Worm (Caenorhabditis elegans) whole organism, L2 larva: ENCODE data around the gene nas-25.
A peak's percentile ranks its signal among the peaks of the same experiment; 100 is the strongest.

Source experiments
- C34F6.9 ChIP-seq: fragments of 150-350 bp; optimal IDR thresholded peaks from 2 replicates; lab custom pipeline; 2014; ENCODE audit warnings: missing biosample characterization, missing genetic modification characterization
- F13H6.1 ChIP-seq: sonication (generic microtip); optimal IDR thresholded peaks from 2 replicates; lab custom pipeline; 2016; ENCODE audit warnings: missing genetic modification characterization, missing compliant biosample characterization
- R02D3.7 ChIP-seq: fragments of 150-350 bp; optimal IDR thresholded peaks from 2 replicates; lab custom pipeline; 2014; ENCODE audit warnings: missing biosample characterization, missing genetic modification characterization
- Y55F3AM.14 ChIP-seq: fragments of 200-800 bp; sonication (Bioruptor generic); optimal IDR thresholded peaks from 2 replicates; lab custom pipeline; 2018; ENCODE audit warnings: mild to moderate bottlenecking, missing genetic modification characterization, missing compliant biosample characterization
- ZK546.5 ChIP-seq: sonication (generic microtip); optimal IDR thresholded peaks from 2 replicates; lab custom pipeline; 2017; ENCODE audit warnings: missing biosample characterization, missing genetic modification characterization
- alr-1 ChIP-seq: fragments of 150-350 bp; optimal IDR thresholded peaks from 2 replicates; lab custom pipeline; 2014; ENCODE audit warnings: missing biosample characterization, missing genetic modification characterization
- aly-2 ChIP-seq: fragments of 150-350 bp; optimal IDR thresholded peaks from 2 replicates; lab custom pipeline; 2014; ENCODE audit warnings: missing biosample characterization, missing genetic modification characterization
- ama-1 ChIP-seq: fragments of 150-350 bp; optimal IDR thresholded peaks from 2 replicates; lab custom pipeline; 2018; ENCODE audit warnings: inconsistent platforms
- blmp-1 ChIP-seq: sonication (generic microtip); optimal IDR thresholded peaks from 2 replicates; lab custom pipeline; 2017; ENCODE audit warnings: missing genetic modification characterization, mild to moderate bottlenecking, missing compliant biosample characterization, antibody characterized with exemption, moderate library complexity; ENCODE audit not compliant: insufficient read depth
- ceh-16 ChIP-seq: fragments of 150-350 bp; optimal IDR thresholded peaks from 2 replicates; lab custom pipeline; 2014; ENCODE audit warnings: missing biosample characterization, missing genetic modification characterization
- ceh-82 ChIP-seq: fragments of 150-350 bp; optimal IDR thresholded peaks from 2 replicates; lab custom pipeline; 2014; ENCODE audit warnings: missing biosample characterization, missing genetic modification characterization
- crh-2 ChIP-seq: sonication (generic microtip); optimal IDR thresholded peaks from 2 replicates; lab custom pipeline; 2017; ENCODE audit warnings: missing biosample characterization, missing genetic modification characterization
- egl-27 ChIP-seq: sonication (generic microtip); optimal IDR thresholded peaks from 3 replicates; lab custom pipeline; 2017; ENCODE audit warnings: missing biosample characterization, missing genetic modification reagents, missing genetic modification characterization
- elt-1 ChIP-seq: fragments of 150-350 bp; optimal IDR thresholded peaks from 2 replicates; lab custom pipeline; 2014; ENCODE audit warnings: missing biosample characterization, missing genetic modification characterization
- elt-3 ChIP-seq: sonication (generic microtip); optimal IDR thresholded peaks from 2 replicates; lab custom pipeline; 2017; ENCODE audit warnings: missing biosample characterization, missing genetic modification characterization
- fos-1 ChIP-seq: fragments of 150-350 bp; optimal IDR thresholded peaks from 2 replicates; lab custom pipeline; 2014; ENCODE audit warnings: missing biosample characterization, missing genetic modification characterization
- gmeb-1 ChIP-seq: fragments of 150-350 bp; optimal IDR thresholded peaks from 2 replicates; lab custom pipeline; 2014; ENCODE audit warnings: missing biosample characterization, missing genetic modification characterization
- lin-11 ChIP-seq: fragments of 150-350 bp; sonication (generic microtip); optimal IDR thresholded peaks from 2 replicates; lab custom pipeline; 2014; ENCODE audit warnings: missing biosample characterization, missing genetic modification characterization, inconsistent platforms, mixed read lengths
- lin-13 ChIP-seq: fragments of 150-350 bp; optimal IDR thresholded peaks from 2 replicates; lab custom pipeline; 2014; ENCODE audit warnings: missing biosample characterization, missing genetic modification reagents, missing genetic modification characterization
- lin-39 ChIP-seq: fragments of 150-350 bp; optimal IDR thresholded peaks from 2 replicates; lab custom pipeline; 2014; ENCODE audit warnings: missing biosample characterization, missing genetic modification reagents, missing genetic modification characterization
- lsy-2 ChIP-seq, 2 experiments: fragments of 150-350 bp in 1 of 2; sonication (generic microtip) in 1 of 2; optimal IDR thresholded peaks; 2 replicates each; lab custom pipeline; 2014 to 2017; ENCODE audit warnings: missing biosample characterization in 2 of 2, missing genetic modification characterization in 2 of 2
- mab-5 ChIP-seq: fragments of 150-350 bp; optimal IDR thresholded peaks from 2 replicates; lab custom pipeline; 2014; ENCODE audit warnings: missing biosample characterization, missing genetic modification characterization
- mbf-1 ChIP-seq: sonication (generic microtip); optimal IDR thresholded peaks from 2 replicates; lab custom pipeline; 2017; ENCODE audit warnings: missing biosample characterization, missing genetic modification characterization
- mdl-1 ChIP-seq, 2 experiments: fragments of 150-350 bp in 1 of 2; sonication (generic microtip) in 1 of 2; optimal IDR thresholded peaks; 2 replicates each; lab custom pipeline; 2017; ENCODE audit warnings: missing biosample characterization in 2 of 2, missing genetic modification characterization in 2 of 2
- nhr-10 ChIP-seq: sonication (generic microtip); optimal IDR thresholded peaks from 2 replicates; lab custom pipeline; 2017; ENCODE audit warnings: missing biosample characterization, missing genetic modification characterization
- nhr-11 ChIP-seq: fragments of 150-350 bp; optimal IDR thresholded peaks from 2 replicates; lab custom pipeline; 2014; ENCODE audit warnings: missing biosample characterization, missing genetic modification characterization
- nhr-12 ChIP-seq: fragments of 150-350 bp; optimal IDR thresholded peaks from 2 replicates; lab custom pipeline; 2014; ENCODE audit warnings: missing biosample characterization, missing genetic modification characterization
- nhr-129 ChIP-seq: fragments of 150-350 bp; optimal IDR thresholded peaks from 2 replicates; lab custom pipeline; 2014; ENCODE audit warnings: missing biosample characterization, missing genetic modification characterization
- nhr-21 ChIP-seq: fragments of 150-350 bp; optimal IDR thresholded peaks from 2 replicates; lab custom pipeline; 2014; ENCODE audit warnings: missing biosample characterization, missing genetic modification characterization
- nhr-23 ChIP-seq: fragments of 150-350 bp; optimal IDR thresholded peaks from 2 replicates; lab custom pipeline; 2014; ENCODE audit warnings: missing biosample characterization, missing genetic modification reagents, missing genetic modification characterization
- nhr-237 ChIP-seq: fragments of 150-350 bp; optimal IDR thresholded peaks from 2 replicates; lab custom pipeline; 2014; ENCODE audit warnings: missing biosample characterization, missing genetic modification characterization
- nhr-25 ChIP-seq: fragments of 150-350 bp; sonication (generic microtip); optimal IDR thresholded peaks from 3 replicates; lab custom pipeline; 2014; ENCODE audit warnings: missing biosample characterization, missing genetic modification characterization
- nhr-6 ChIP-seq: fragments of 150-350 bp; optimal IDR thresholded peaks from 2 replicates; lab custom pipeline; 2014; ENCODE audit warnings: missing biosample characterization, missing genetic modification characterization
- nhr-77 ChIP-seq: fragments of 150-350 bp; optimal IDR thresholded peaks from 2 replicates; lab custom pipeline; 2014; ENCODE audit warnings: missing biosample characterization, missing genetic modification characterization
- sem-4 ChIP-seq: fragments of 150-350 bp; optimal IDR thresholded peaks from 2 replicates; lab custom pipeline; 2014; ENCODE audit warnings: missing biosample characterization, missing genetic modification reagents, missing genetic modification characterization
- skn-1 ChIP-seq: sonication (generic microtip); optimal IDR thresholded peaks from 2 replicates; lab custom pipeline; 2017; ENCODE audit warnings: missing biosample characterization, missing genetic modification characterization
- sma-3 ChIP-seq: sonication (generic microtip); optimal IDR thresholded peaks from 2 replicates; lab custom pipeline; 2016; ENCODE audit warnings: missing genetic modification reagents, missing genetic modification characterization, missing compliant biosample characterization
- sma-9 ChIP-seq, 2 experiments: fragments of 150-350 bp in 1 of 2; sonication (generic microtip) in 1 of 2; optimal IDR thresholded peaks; 2 replicates each; lab custom pipeline; 2014 to 2016; ENCODE audit warnings: missing genetic modification characterization in 2 of 2, mild to moderate bottlenecking in 1 of 2, missing biosample characterization in 1 of 2, missing compliant biosample characterization in 1 of 2, missing genetic modification reagents in 1 of 2, moderate library complexity in 1 of 2
- snpc-4 ChIP-seq: fragments of 150-350 bp; optimal IDR thresholded peaks from 2 replicates; lab custom pipeline; 2014; ENCODE audit warnings: missing biosample characterization, missing genetic modification characterization
- unc-39 ChIP-seq: fragments of 150-350 bp; optimal IDR thresholded peaks from 2 replicates; lab custom pipeline; 2014; ENCODE audit warnings: missing biosample characterization, missing genetic modification characterization
- unc-55 ChIP-seq: fragments of 150-350 bp; sonication (generic microtip); optimal IDR thresholded peaks from 3 replicates; lab custom pipeline; 2014; ENCODE audit warnings: missing biosample characterization, missing genetic modification reagents, missing genetic modification characterization
- unc-62 ChIP-seq: fragments of 150-350 bp; optimal IDR thresholded peaks from 2 replicates; lab custom pipeline; 2014; ENCODE audit warnings: missing biosample characterization, missing genetic modification reagents, missing genetic modification characterization
- ztf-1 ChIP-seq: fragments of 200-800 bp; sonication (Bioruptor generic); conservative IDR thresholded peaks from 2 replicates; pipeline ENCODE4 v1.3.6; 2022; ENCODE audit warnings: missing genetic modification characterization, missing compliant biosample characterization
- ztf-4 ChIP-seq: fragments of 150-350 bp; optimal IDR thresholded peaks from 2 replicates; lab custom pipeline; 2014; ENCODE audit warnings: missing biosample characterization, missing genetic modification characterization

nas-25 gene

DNA sequence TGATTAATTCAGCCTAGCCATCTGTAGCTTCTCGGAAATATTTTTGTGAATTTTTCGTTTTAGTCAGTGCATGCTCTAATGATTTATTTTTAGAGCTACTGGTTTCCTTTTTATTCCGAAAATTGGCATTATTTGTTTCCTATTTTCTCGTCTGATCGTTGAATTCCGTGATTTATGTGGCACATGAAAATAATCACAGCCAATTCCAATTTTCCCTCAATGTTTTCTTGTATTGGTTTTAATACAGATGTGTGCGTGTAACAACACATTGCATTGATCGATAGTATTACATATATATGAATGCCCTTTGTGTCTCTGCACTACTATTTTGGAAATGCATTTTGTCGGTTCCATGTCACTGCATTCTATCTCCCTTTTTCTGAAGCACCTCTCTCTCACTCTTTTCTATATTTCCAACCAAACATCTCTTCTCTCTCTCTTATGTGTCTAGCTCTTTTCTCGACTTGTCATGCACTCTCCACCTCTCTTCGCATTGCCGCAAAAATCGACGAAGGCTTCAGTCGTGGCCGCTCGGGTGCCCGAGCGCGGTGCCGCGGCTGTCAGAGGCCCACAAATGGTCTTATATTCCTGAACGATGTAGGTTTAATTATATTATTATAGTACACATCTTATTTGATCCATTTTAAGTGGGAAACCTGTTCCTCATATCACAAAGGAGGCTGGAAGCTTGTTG lies 41.5 kb upstream of the nas-25 start (continued):
- peak; percentile 48 for TF ChIP-seq nhr-129 (tag; lab: Kevin White, UChicago)
- TF ChIP-seq fos-1 (tag; lab: Kevin White, UChicago) = peak; percentile 6
- TF ChIP-seq gmeb-1 (tag; lab: Kevin White, UChicago) = no peak
- peak; percentile 23 for TF ChIP-seq sem-4 (tag; lab: Kevin White, UChicago)
- peak; percentile 28 for TF ChIP-seq sma-9 (GFP tag; optimal IDR thresholded peaks at IDR 0.05; lab: Kevin White, UChicago)
- TF ChIP-seq sma-9 (tag; optimal IDR thresholded peaks at IDR 0.05; lab: Kevin White, UChicago) = no peak
- TF ChIP-seq alr-1 (tag; lab: Kevin White, UChicago) = no peak
- no peak for TF ChIP-seq nhr-23 (tag; lab: Kevin White, UChicago)
- no peak for TF ChIP-seq aly-2
- no peak for TF ChIP-seq ZK546.5
- TF ChIP-seq, all 48 proteins: peak for 13

DNA sequence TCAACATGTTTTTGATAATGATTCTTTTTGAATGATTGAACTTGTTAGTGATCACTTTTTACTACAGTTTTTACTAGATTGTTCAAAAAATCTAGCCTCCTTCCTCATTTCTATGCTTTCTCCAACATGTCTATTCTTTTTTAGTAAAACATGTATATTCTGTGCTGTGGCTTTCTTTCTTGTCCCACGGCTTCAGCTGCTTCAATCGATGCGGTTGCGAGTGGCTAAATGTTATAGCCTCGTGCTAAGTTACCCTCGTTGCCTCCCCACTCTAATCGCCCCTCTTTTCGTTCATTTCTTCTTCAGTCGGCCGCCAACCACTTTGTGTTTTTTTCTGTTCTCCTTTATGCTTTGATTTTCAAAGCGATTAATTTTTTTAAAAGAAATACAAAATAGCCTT lies 40.0 kb upstream of the nas-25 start:
- TF ChIP-seq sem-4 (tag; lab: Kevin White, UChicago) = peak; percentile 32
- peak in 1 of 2 experiments; percentile 46 for TF ChIP-seq lsy-2 (tag; optimal IDR thresholded peaks at IDR 0.05; lab: Kevin White, UChicago)
- TF ChIP-seq sma-9 (GFP tag; optimal IDR thresholded peaks at IDR 0.05; lab: Kevin White, UChicago) = peak; percentile 25
- no peak for TF ChIP-seq sma-9 (tag; optimal IDR thresholded peaks at IDR 0.05; lab: Kevin White, UChicago)
- peak; percentile 39 for TF ChIP-seq ztf-4
- TF ChIP-seq snpc-4 = peak; percentile 8
- TF ChIP-seq C34F6.9 (tag; lab: Kevin White, UChicago) = peak; percentile 35
- TF ChIP-seq mdl-1 (tag; optimal IDR thresholded peaks at IDR 0.05; lab: Kevin White, UChicago) = peak; percentile 45 to 58
- no peak for TF ChIP-seq Y55F3AM.14 (GFP tag; lab: Kevin White, UChicago)
- TF ChIP-seq mbf-1 (tag; lab: Kevin White, UChicago) = no peak
- TF ChIP-seq nhr-129 (tag; lab: Kevin White, UChicago) = peak; percentile 46
- peak; percentile 13 for TF ChIP-seq nhr-11
- no peak for TF ChIP-seq unc-62 (GFP tag; lab: Kevin White, UChicago)

DNA sequence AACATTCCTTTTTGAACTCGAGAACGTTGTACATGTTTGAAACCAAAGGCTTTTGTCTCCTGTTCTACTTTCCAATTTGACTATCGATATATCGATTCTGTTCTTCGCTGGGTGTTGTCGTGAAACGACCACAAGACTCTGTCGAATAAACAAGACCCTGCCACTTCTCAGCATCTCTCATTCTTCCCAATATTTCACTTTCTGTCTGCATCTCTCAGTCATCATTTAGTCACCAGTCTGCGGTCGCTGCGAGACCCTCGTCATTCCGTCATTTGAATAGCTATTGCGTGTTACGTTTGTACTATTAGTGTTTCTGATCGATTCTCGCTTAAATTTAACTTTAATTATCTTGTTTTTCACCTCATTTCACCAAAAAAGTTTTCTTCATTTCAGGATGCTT lies 38.5 kb upstream of the nas-25 start:
- TF ChIP-seq sma-3 (GFP tag; lab: Kevin White, UChicago) = peak; percentile 97
- TF ChIP-seq mdl-1 (tag; optimal IDR thresholded peaks at IDR 0.05; lab: Kevin White, UChicago) = peak; percentile 32 to 75
- TF ChIP-seq fos-1 (tag; lab: Kevin White, UChicago) = peak; percentile 96
- TF ChIP-seq nhr-25 (tag; lab: Kevin White, UChicago) = peak; percentile 97
- peak; percentile 90 for TF ChIP-seq nhr-6 (tag; lab: Kevin White, UChicago)
- TF ChIP-seq ceh-16 (tag; lab: Kevin White, UChicago) = peak; percentile 47
- TF ChIP-seq Y55F3AM.14 (GFP tag; lab: Kevin White, UChicago) = peak; percentile 80
- no peak for TF ChIP-seq elt-3 (tag; lab: Kevin White, UChicago)
- peak; percentile 97 for TF ChIP-seq lin-11 (tag; lab: Kevin White, UChicago)
- TF ChIP-seq snpc-4 = peak; percentile 69
- TF ChIP-seq nhr-12 (tag; lab: Kevin White, UChicago) = no peak
- no peak for TF ChIP-seq elt-1 (tag; lab: Kevin White, UChicago)
- no peak for TF ChIP-seq nhr-11
- no peak for TF ChIP-seq nhr-237 (tag; lab: Kevin White, UChicago)
- no peak for TF ChIP-seq lin-39 (tag; lab: Kevin White, UChicago)
- no peak for TF ChIP-seq nhr-23 (tag; lab: Kevin White, UChicago)
- TF ChIP-seq R02D3.7 (tag; lab: Kevin White, UChicago) = no peak
- peak; percentile 93 for TF ChIP-seq ama-1 (lab: Kevin White, UChicago)
- peak; percentile 97 for TF ChIP-seq nhr-21
- no peak for TF ChIP-seq mbf-1 (tag; lab: Kevin White, UChicago)
- TF ChIP-seq ZK546.5 = peak; percentile 28
- TF ChIP-seq C34F6.9 (tag; lab: Kevin White, UChicago) = peak; percentile 100
- TF ChIP-seq egl-27 = peak; percentile 82
- peak; percentile 95 for TF ChIP-seq sma-9 (GFP tag; optimal IDR thresholded peaks at IDR 0.05; lab: Kevin White, UChicago)
- TF ChIP-seq sma-9 (tag; optimal IDR thresholded peaks at IDR 0.05; lab: Kevin White, UChicago) = no peak
- peak; percentile 66 for TF ChIP-seq ceh-82 (tag; lab: Kevin White, UChicago)
- TF ChIP-seq F13H6.1 = peak; percentile 93
- TF ChIP-seq sem-4 (tag; lab: Kevin White, UChicago) = peak; percentile 96
- TF ChIP-seq nhr-129 (tag; lab: Kevin White, UChicago) = peak; percentile 99
- peak; percentile 69 for TF ChIP-seq unc-62 (GFP tag; lab: Kevin White, UChicago)
- TF ChIP-seq aly-2 = no peak
- peak; percentile 92 for TF ChIP-seq gmeb-1 (tag; lab: Kevin White, UChicago)
- peak; percentile 93 for TF ChIP-seq unc-55 (GFP tag; lab: Kevin White, UChicago)
- peak; percentile 72 for TF ChIP-seq nhr-10 (tag; lab: Kevin White, UChicago)
- TF ChIP-seq crh-2 = peak; percentile 98
- peak; percentile 92 for TF ChIP-seq mab-5
- TF ChIP-seq skn-1 (tag; lab: Kevin White, UChicago) = peak; percentile 90
- no peak for TF ChIP-seq unc-39 (tag; lab: Kevin White, UChicago)
- TF ChIP-seq lsy-2 (tag; optimal IDR thresholded peaks at IDR 0.05; lab: Kevin White, UChicago) = peak; percentile 75 to 96
- TF ChIP-seq ztf-1 (GFP tag; lab: Robert Waterston, UW) = 0 out of 2 replicates have a peak, but pooled peaks have one; percentile 46
- peak; percentile 72 for TF ChIP-seq nhr-77 (tag; lab: Kevin White, UChicago)
- TF ChIP-seq lin-13 (GFP tag; lab: Kevin White, UChicago) = peak; percentile 89
- peak; percentile 95 for TF ChIP-seq ztf-4
- peak; percentile 60 for TF ChIP-seq blmp-1
